Worm (Caenorhabditis elegans) whole organism, L4 larva: ENCODE results near the gene B0334.13.

Experiments
- T20F7.1 ChIP-seq: fragments of 200-800 bp; sonication (Bioruptor generic); optimal IDR thresholded peaks from 2 replicates; lab custom pipeline; 2018; ENCODE audit warnings: mild to moderate bottlenecking, missing genetic modification characterization, missing compliant biosample characterization
- Y105C5A.15 ChIP-seq: fragments of 200-800 bp; sonication (Bioruptor generic); IDR thresholded peaks from 2 replicates; pipeline ENCODE4 v1.3.6; 2022; ENCODE audit warnings: missing genetic modification characterization, missing compliant biosample characterization
- Y5F2A.4 ChIP-seq: fragments of 200-800 bp; sonication (Bioruptor generic); optimal IDR thresholded peaks from 2 replicates; lab custom pipeline; 2018; ENCODE audit warnings: mild to moderate bottlenecking, missing genetic modification characterization, missing compliant biosample characterization
- fkh-10 ChIP-seq: fragments of 150-350 bp; optimal IDR thresholded peaks from 2 replicates; lab custom pipeline; 2014; ENCODE audit warnings: missing biosample characterization, missing genetic modification reagents, missing genetic modification characterization
- nhr-10 ChIP-seq: fragments of 150-350 bp; optimal IDR thresholded peaks from 2 replicates; lab custom pipeline; 2014; ENCODE audit warnings: missing biosample characterization, missing genetic modification characterization
- nhr-28 ChIP-seq: fragments of 150-350 bp; optimal IDR thresholded peaks from 2 replicates; lab custom pipeline; 2014; ENCODE audit warnings: missing biosample characterization, missing genetic modification characterization
- zip-11 ChIP-seq: fragments of 200-800 bp; sonication (Bioruptor generic); IDR thresholded peaks from 2 replicates; pipeline ENCODE4 v1.3.6; 2022; ENCODE audit warnings: missing genetic modification characterization, missing compliant biosample characterization

- no peak for TF ChIP-seq zip-11 (GFP tag; lab: Robert Waterston, UW)
- no peak for TF ChIP-seq nhr-10 (tag; lab: Kevin White, UChicago)
- TF ChIP-seq nhr-28 (tag; lab: Kevin White, UChicago), result no peak
- no peak for TF ChIP-seq Y105C5A.15
- TF ChIP-seq Y5F2A.4 (GFP tag; lab: Kevin White, UChicago), result no peak
- TF ChIP-seq T20F7.1 (GFP tag; lab: Kevin White, UChicago), result no peak
- no peak for TF ChIP-seq fkh-10 (GFP tag; lab: Kevin White, UChicago)
These were observed 30.1 kb downstream of the B0334.13 start, which contains the start of gene B0334.10 for ce11 chrII:11518184-11518583.
